Worm (Caenorhabditis elegans) whole organism, L3 larva: ENCODE measurements around the gene tomm-70.

Experiments
- R02D3.7 ChIP-seq: fragments of 150-350 bp; optimal IDR thresholded peaks from 2 replicates; lab custom pipeline; 2014; ENCODE audit warnings: missing biosample characterization, missing genetic modification characterization
- ZK546.5 ChIP-seq: sonication (generic microtip); optimal IDR thresholded peaks from 2 replicates; lab custom pipeline; 2017; ENCODE audit warnings: missing biosample characterization, missing genetic modification characterization
- aly-2 ChIP-seq: fragments of 150-350 bp; optimal IDR thresholded peaks from 2 replicates; lab custom pipeline; 2014; ENCODE audit warnings: missing biosample characterization, missing genetic modification characterization
- ama-1 ChIP-seq: fragments of 150-350 bp; optimal IDR thresholded peaks from 2 replicates; lab custom pipeline; 2018
- ceh-16 ChIP-seq: sonication (generic microtip); optimal IDR thresholded peaks from 2 replicates; lab custom pipeline; 2017; ENCODE audit warnings: missing biosample characterization, missing genetic modification characterization
- ceh-28 ChIP-seq: fragments of 150-350 bp; optimal IDR thresholded peaks from 2 replicates; lab custom pipeline; 2014; ENCODE audit warnings: missing biosample characterization, missing genetic modification reagents, missing genetic modification characterization
- ceh-82 ChIP-seq: fragments of 150-350 bp; optimal IDR thresholded peaks from 2 replicates; lab custom pipeline; 2014; ENCODE audit warnings: missing biosample characterization, missing genetic modification characterization
- ceh-9 ChIP-seq: sonication (generic microtip); optimal IDR thresholded peaks from 2 replicates; lab custom pipeline; 2018; ENCODE audit warnings: missing biosample characterization, missing genetic modification characterization
- daf-12 ChIP-seq: fragments of 150-350 bp; optimal IDR thresholded peaks from 2 replicates; lab custom pipeline; 2014; ENCODE audit warnings: missing biosample characterization, missing genetic modification reagents, missing genetic modification characterization
- egl-27 ChIP-seq: sonication (generic microtip); optimal IDR thresholded peaks from 4 replicates; lab custom pipeline; 2017; ENCODE audit warnings: missing biosample characterization, missing genetic modification reagents, missing genetic modification characterization
- egl-5 ChIP-seq: fragments of 150-350 bp; optimal IDR thresholded peaks from 2 replicates; lab custom pipeline; 2017; ENCODE audit warnings: missing biosample characterization, missing genetic modification reagents, missing genetic modification characterization, inconsistent platforms
- elt-1 ChIP-seq: fragments of 150-350 bp; optimal IDR thresholded peaks from 2 replicates; lab custom pipeline; 2014; ENCODE audit warnings: missing biosample characterization, missing genetic modification characterization
- elt-2 ChIP-seq: sonication (generic microtip); optimal IDR thresholded peaks from 2 replicates; lab custom pipeline; 2016; ENCODE audit warnings: missing genetic modification reagents, mild to moderate bottlenecking, missing genetic modification characterization, missing compliant biosample characterization
- elt-3 ChIP-seq, 3 experiments: fragments of 150-350 bp in 1 of 3; sonication (generic microtip) in 2 of 3; optimal IDR thresholded peaks; 2 replicates in 2 of 3; 4 replicates in 1 of 3; lab custom pipeline; 2014 to 2017; ENCODE audit warnings: missing biosample characterization in 3 of 3, missing genetic modification characterization in 3 of 3
- eor-1 ChIP-seq, 2 experiments: fragments of 150-350 bp; optimal IDR thresholded peaks; 2 replicates each; lab custom pipeline; 2014 to 2018; ENCODE audit warnings: missing biosample characterization in 2 of 2, missing genetic modification characterization in 2 of 2
- fkh-10 ChIP-seq: sonication (generic microtip); optimal IDR thresholded peaks from 2 replicates; lab custom pipeline; 2017; ENCODE audit warnings: missing biosample characterization, missing genetic modification reagents, missing genetic modification characterization
- fkh-2 ChIP-seq: fragments of 150-350 bp; optimal IDR thresholded peaks from 2 replicates; lab custom pipeline; 2014; ENCODE audit warnings: missing biosample characterization, missing genetic modification reagents, missing genetic modification characterization
- fos-1 ChIP-seq: fragments of 150-350 bp; optimal IDR thresholded peaks from 2 replicates; lab custom pipeline; 2014; ENCODE audit warnings: missing biosample characterization, missing genetic modification characterization
- hmg-11 ChIP-seq: sonication (generic microtip); optimal IDR thresholded peaks from 2 replicates; lab custom pipeline; 2016; ENCODE audit warnings: missing genetic modification characterization, missing compliant biosample characterization
- jun-1 ChIP-seq: fragments of 150-350 bp; optimal IDR thresholded peaks from 2 replicates; lab custom pipeline; 2014; ENCODE audit warnings: missing biosample characterization, missing genetic modification reagents, missing genetic modification characterization
- lin-15B ChIP-seq: fragments of 150-350 bp; optimal IDR thresholded peaks from 2 replicates; lab custom pipeline; 2014; ENCODE audit warnings: missing biosample characterization, missing genetic modification characterization
- lin-39 ChIP-seq: fragments of 150-350 bp; optimal IDR thresholded peaks from 2 replicates; lab custom pipeline; 2018; ENCODE audit warnings: missing biosample characterization, missing genetic modification reagents, missing genetic modification characterization
- lsy-12 ChIP-seq: sonication (generic microtip); optimal IDR thresholded peaks from 2 replicates; lab custom pipeline; 2016; ENCODE audit warnings: mild to moderate bottlenecking, missing genetic modification characterization, missing compliant biosample characterization
- mdl-1 ChIP-seq: fragments of 150-350 bp; optimal IDR thresholded peaks from 2 replicates; lab custom pipeline; 2014; ENCODE audit warnings: missing biosample characterization, missing genetic modification characterization
- mml-1 ChIP-seq: fragments of 150-350 bp; sonication (generic microtip); optimal IDR thresholded peaks from 3 replicates; lab custom pipeline; 2014; ENCODE audit warnings: missing biosample characterization, missing genetic modification characterization
- nfya-1 ChIP-seq: sonication (generic microtip); optimal IDR thresholded peaks from 2 replicates; lab custom pipeline; 2017; ENCODE audit warnings: missing genetic modification characterization, mild to moderate bottlenecking, missing compliant biosample characterization, antibody characterized with exemption, moderate library complexity; ENCODE audit not compliant: insufficient read depth
- nhr-11 ChIP-seq: fragments of 150-350 bp; optimal IDR thresholded peaks from 2 replicates; lab custom pipeline; 2014; ENCODE audit warnings: missing biosample characterization, missing genetic modification characterization
- nhr-12 ChIP-seq: fragments of 150-350 bp; optimal IDR thresholded peaks from 2 replicates; lab custom pipeline; 2014; ENCODE audit warnings: missing biosample characterization, missing genetic modification characterization
- nhr-23 ChIP-seq: fragments of 150-350 bp; optimal IDR thresholded peaks from 2 replicates; lab custom pipeline; 2014; ENCODE audit warnings: missing biosample characterization, missing genetic modification reagents, missing genetic modification characterization
- nhr-237 ChIP-seq: fragments of 150-350 bp; optimal IDR thresholded peaks from 2 replicates; lab custom pipeline; 2014; ENCODE audit warnings: missing biosample characterization, missing genetic modification characterization
- nhr-25 ChIP-seq: sonication (generic microtip); optimal IDR thresholded peaks from 2 replicates; lab custom pipeline; 2017; ENCODE audit warnings: missing biosample characterization, missing genetic modification characterization
- nhr-28 ChIP-seq: fragments of 150-350 bp; optimal IDR thresholded peaks from 2 replicates; lab custom pipeline; 2014; ENCODE audit warnings: missing biosample characterization, missing genetic modification characterization
- nhr-43 ChIP-seq: sonication (generic microtip); optimal IDR thresholded peaks from 2 replicates; lab custom pipeline; 2016; ENCODE audit warnings: mild to moderate bottlenecking, missing genetic modification characterization, missing compliant biosample characterization; ENCODE audit not compliant: poor library complexity, severe bottlenecking
- nhr-67 ChIP-seq: fragments of 150-350 bp; optimal IDR thresholded peaks from 2 replicates; lab custom pipeline; 2014; ENCODE audit warnings: missing biosample characterization, missing genetic modification characterization
- nhr-76 ChIP-seq: fragments of 150-350 bp; sonication (generic microtip); optimal IDR thresholded peaks from 5 replicates; lab custom pipeline; 2014; ENCODE audit warnings: missing biosample characterization, missing genetic modification characterization
- nhr-77 ChIP-seq: fragments of 150-350 bp; optimal IDR thresholded peaks from 2 replicates; lab custom pipeline; 2014; ENCODE audit warnings: missing biosample characterization, missing genetic modification characterization
- pha-4 ChIP-seq: fragments of 150-350 bp; optimal IDR thresholded peaks from 2 replicates; lab custom pipeline; 2014; ENCODE audit warnings: missing biosample characterization, missing genetic modification reagents, missing genetic modification characterization
- pqm-1 ChIP-seq: fragments of 150-350 bp; optimal IDR thresholded peaks from 2 replicates; lab custom pipeline; 2017; ENCODE audit warnings: missing biosample characterization, missing genetic modification characterization, inconsistent platforms
- sea-2 ChIP-seq: fragments of 150-350 bp; sonication (generic microtip); optimal IDR thresholded peaks from 4 replicates; lab custom pipeline; 2014; ENCODE audit warnings: missing biosample characterization, missing genetic modification reagents, missing genetic modification characterization
- skn-1 ChIP-seq: fragments of 150-350 bp; optimal IDR thresholded peaks from 2 replicates; lab custom pipeline; 2014; ENCODE audit warnings: missing biosample characterization, missing genetic modification characterization
- snpc-4 ChIP-seq: fragments of 150-350 bp; optimal IDR thresholded peaks from 2 replicates; lab custom pipeline; 2014; ENCODE audit warnings: missing biosample characterization, missing genetic modification characterization
- tbx-2 ChIP-seq: sonication (generic microtip); optimal IDR thresholded peaks from 2 replicates; lab custom pipeline; 2016; ENCODE audit warnings: mild to moderate bottlenecking, missing genetic modification characterization, missing compliant biosample characterization
- unc-39 ChIP-seq: sonication (generic microtip); optimal IDR thresholded peaks from 4 replicates; lab custom pipeline; 2017; ENCODE audit warnings: missing biosample characterization, missing genetic modification characterization
- unc-62 ChIP-seq: fragments of 150-350 bp; sonication (generic microtip); optimal IDR thresholded peaks from 4 replicates; lab custom pipeline; 2014; ENCODE audit warnings: missing biosample characterization, missing genetic modification reagents, missing genetic modification characterization
- zag-1 ChIP-seq: fragments of 150-350 bp; optimal IDR thresholded peaks from 2 replicates; lab custom pipeline; 2014; ENCODE audit warnings: missing biosample characterization, missing genetic modification characterization
- ztf-11 ChIP-seq: fragments of 150-350 bp; optimal IDR thresholded peaks from 2 replicates; lab custom pipeline; 2014; ENCODE audit warnings: missing biosample characterization, missing genetic modification characterization
- ztf-4 ChIP-seq: fragments of 150-350 bp; optimal IDR thresholded peaks from 2 replicates; lab custom pipeline; 2014; ENCODE audit warnings: missing biosample characterization, missing genetic modification characterization

tomm-70 gene

DNA sequence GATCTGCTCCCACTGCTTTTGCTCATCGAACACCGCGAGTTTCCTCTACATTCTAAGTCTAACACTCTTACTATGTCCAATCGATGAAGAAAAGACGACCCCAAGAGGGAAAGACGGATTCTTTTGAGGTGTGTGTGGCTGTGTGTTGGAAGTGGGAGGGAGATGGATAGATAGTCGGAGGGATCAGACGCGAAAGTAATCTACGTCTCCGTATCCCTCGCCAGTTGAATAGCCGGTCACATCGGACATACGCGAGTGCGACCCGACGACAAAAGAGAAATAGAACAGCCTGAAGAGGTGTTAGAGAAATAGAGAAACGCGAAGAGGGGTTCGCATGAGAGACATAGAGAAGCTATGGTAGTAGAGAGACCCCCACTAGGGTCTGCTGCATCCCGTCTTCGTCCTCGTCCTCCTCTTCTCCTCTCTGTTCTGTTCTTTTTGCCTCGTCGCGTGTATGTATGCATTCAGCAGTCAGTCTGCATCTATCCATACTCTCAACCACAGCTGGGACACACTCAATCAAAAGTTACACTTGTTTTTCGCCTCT lies 41.1 kb upstream of the tomm-70 start:
- TF ChIP-seq elt-1 (tag; lab: Kevin White, UChicago): peak; percentile 83
- peak; percentile 97 for TF ChIP-seq snpc-4 (tag; lab: Kevin White, UChicago)
- peak; percentile 97 for TF ChIP-seq nhr-43 (tag; lab: Kevin White, UChicago)
- TF ChIP-seq nhr-23 (tag; lab: Kevin White, UChicago): peak; percentile 99
- TF ChIP-seq aly-2 (tag; lab: Kevin White, UChicago): no peak
- TF ChIP-seq fos-1: peak; percentile 53
- peak; percentile 83 for TF ChIP-seq R02D3.7
- peak; percentile 95 for TF ChIP-seq unc-62
- peak; percentile 87 for TF ChIP-seq zag-1 (tag; lab: Kevin White, UChicago)
- peak; percentile 54 for TF ChIP-seq skn-1 (tag; lab: Kevin White, UChicago)
- peak; percentile 100 for TF ChIP-seq hmg-11 (tag; lab: Kevin White, UChicago)
- no peak for TF ChIP-seq ztf-11 (tag; lab: Kevin White, UChicago)
- peak; percentile 93 for TF ChIP-seq tbx-2 (tag; lab: Kevin White, UChicago)
- TF ChIP-seq nhr-237 (tag; lab: Kevin White, UChicago): no peak
- peak; percentile 71 for TF ChIP-seq lin-15B (tag; lab: Kevin White, UChicago)
- peak; percentile 96 for TF ChIP-seq jun-1
- no peak for TF ChIP-seq nhr-67 (tag; lab: Kevin White, UChicago)
- peak; percentile 95 for TF ChIP-seq fkh-10 (GFP tag; lab: Kevin White, UChicago)
- TF ChIP-seq nfya-1 (tag; lab: Kevin White, UChicago): peak; percentile 97
- peak; percentile 94 for TF ChIP-seq lsy-12 (tag; lab: Kevin White, UChicago)
- TF ChIP-seq pha-4 (tag; lab: Kevin White, UChicago): peak; percentile 90
- peak in 1 of 3 experiments; percentile 36 for TF ChIP-seq elt-3 (tag; optimal IDR thresholded peaks at IDR 0.05; lab: Kevin White, UChicago)
- TF ChIP-seq mml-1 (tag; lab: Kevin White, UChicago): no peak
- TF ChIP-seq daf-12 (tag; lab: Kevin White, UChicago): peak; percentile 63
- TF ChIP-seq ceh-28: peak; percentile 95
- TF ChIP-seq ceh-9 (tag; lab: Kevin White, UChicago): peak; percentile 53
- TF ChIP-seq lin-39 (tag; lab: Kevin White, UChicago): peak; percentile 93
- peak; percentile 91 for TF ChIP-seq ceh-82 (tag; lab: Kevin White, UChicago)
- TF ChIP-seq sea-2 (GFP tag; lab: Kevin White, UChicago): peak; percentile 94
- peak; percentile 2 for TF ChIP-seq nhr-76 (tag; lab: Kevin White, UChicago)
- peak; percentile 85 for TF ChIP-seq pqm-1
- TF ChIP-seq unc-39 (tag; lab: Kevin White, UChicago): peak; percentile 20
- peak; percentile 78 for TF ChIP-seq ztf-4 (tag; lab: Kevin White, UChicago)
- peak; percentile 98 for TF ChIP-seq nhr-25 (tag; lab: Kevin White, UChicago)
- TF ChIP-seq elt-2 (tag; lab: Kevin White, UChicago): peak; percentile 66
- peak; percentile 60 for TF ChIP-seq nhr-77 (tag; lab: Kevin White, UChicago)
- peak in 1 of 2 experiments; percentile 41 for TF ChIP-seq eor-1 (tag; optimal IDR thresholded peaks at IDR 0.05; lab: Kevin White, UChicago)
- TF ChIP-seq ZK546.5: no peak
- TF ChIP-seq nhr-28 (tag; lab: Kevin White, UChicago): no peak
- TF ChIP-seq ama-1: peak; percentile 60
- no peak for TF ChIP-seq nhr-12
- TF ChIP-seq mdl-1 (tag; lab: Kevin White, UChicago): peak; percentile 96
- TF ChIP-seq fkh-2: no peak
- TF ChIP-seq egl-5 (tag; lab: Kevin White, UChicago): peak; percentile 68
- TF ChIP-seq egl-27 (tag; lab: Kevin White, UChicago): peak; percentile 88
- no peak for TF ChIP-seq ceh-16 (tag; lab: Kevin White, UChicago)
- peak; percentile 93 for TF ChIP-seq nhr-11 (tag; lab: Kevin White, UChicago)
